Worm (Caenorhabditis elegans): Measurements from ENCODE around the gene noa-1.

- TF ChIP-seq ets-7 (tag; optimal IDR thresholded peaks at IDR 0.05) (no peak), hmg-4 (GFP tag; optimal IDR thresholded peaks at IDR 0.05) (no peak), ceh-13 (GFP tag; optimal IDR thresholded peaks at IDR 0.05) (no peak), ama-1 (optimal IDR thresholded peaks at IDR 0.05) (no peak), B0310.2 (tag; optimal IDR thresholded peaks at IDR 0.05) (no peak), scrt-1 (GFP tag; IDR thresholded peaks at IDR 0.05) (no peak), tra-4 (tag; optimal IDR thresholded peaks at IDR 0.05) (no peak), flt-1 (GFP tag; IDR thresholded peaks at IDR 0.05) (no peak)
Observed at ce11 chrII:13560553-13560952, 19.7 kb upstream of the noa-1 start.
